Fruit fly (Drosophila melanogaster): ENCODE results near the gene CG11037.

The CG11037 gene

dm6 chr3L:20944180-20944579 lies 17.0 kb downstream of the CG11037 start (continued):
- peak; percentile 29 for TF ChIP-seq nau (GFP tag; optimal IDR thresholded peaks at IDR 0.05)
- peak; percentile 3 for TF ChIP-seq trem (tag; optimal IDR thresholded peaks at IDR 0.05)
- peak; percentile 29 for TF ChIP-seq crc (GFP tag; optimal IDR thresholded peaks at IDR 0.05)
- TF ChIP-seq CG3995 (GFP tag; optimal IDR thresholded peaks at IDR 0.05), result no peak
- no peak for TF ChIP-seq CG32772 (GFP tag; IDR thresholded peaks at IDR 0.05)
- no peak for TF ChIP-seq gsb (GFP tag; IDR thresholded peaks at IDR 0.05)
- no peak for TF ChIP-seq Dbx (GFP tag; IDR thresholded peaks at IDR 0.05)
- no peak for TF ChIP-seq CG12299 (tag; optimal IDR thresholded peaks at IDR 0.05)
- TF ChIP-seq Hr39 (optimal IDR thresholded peaks at IDR 0.05), result no peak
- no peak for TF ChIP-seq ken (GFP tag; IDR thresholded peaks at IDR 0.05)
- peak; percentile 41 for TF ChIP-seq CG4328 (GFP tag; optimal IDR thresholded peaks at IDR 0.05)
- no peak for TF ChIP-seq kah (GFP tag; optimal IDR thresholded peaks at IDR 0.05)
- no peak for TF ChIP-seq CG10366 (GFP tag; IDR thresholded peaks at IDR 0.05)
- no peak for TF ChIP-seq Ets65A (GFP tag)
- no peak for TF ChIP-seq Xbp1 (GFP tag; optimal IDR thresholded peaks at IDR 0.05)
- no peak for TF ChIP-seq CG6654 (GFP tag; optimal IDR thresholded peaks at IDR 0.05)
- TF ChIP-seq CHES-1-like (GFP tag; optimal IDR thresholded peaks at IDR 0.05), result peak; percentile 8
- peak; percentile 12 for TF ChIP-seq CG9609 (GFP tag; optimal IDR thresholded peaks at IDR 0.05)
- no peak for TF ChIP-seq CTCF (GFP tag; optimal IDR thresholded peaks at IDR 0.05)
- peak; percentile 29 for TF ChIP-seq grn (GFP tag; optimal IDR thresholded peaks at IDR 0.05)
- TF ChIP-seq so (GFP tag; IDR thresholded peaks at IDR 0.05), result peak; percentile 51; the same call in 1 of the 3 replicates
- no peak for TF ChIP-seq chn (GFP tag; optimal IDR thresholded peaks at IDR 0.05)
- peak; percentile 29; the same call in 1 of the 2 replicates for TF ChIP-seq HLH3B (GFP tag; IDR thresholded peaks at IDR 0.05)
- no peak for TF ChIP-seq scrt (GFP tag; optimal IDR thresholded peaks at IDR 0.05)
- TF ChIP-seq bab2 (GFP tag; optimal IDR thresholded peaks at IDR 0.05), result peak; percentile 53
- peak; percentile 6 for TF ChIP-seq CG8388 (GFP tag; optimal IDR thresholded peaks at IDR 0.05)
- TF ChIP-seq CG11093 (GFP tag; IDR thresholded peaks at IDR 0.05), result no peak
- TF ChIP-seq CG13894 (tag; optimal IDR thresholded peaks at IDR 0.05), result no peak
- TF ChIP-seq tio (GFP tag; optimal IDR thresholded peaks at IDR 0.05), result no peak
- no peak for TF ChIP-seq cato (GFP tag; optimal IDR thresholded peaks at IDR 0.05; ENCODE audit: borderline replicate concordance)
- peak in 1 of 2 experiments; percentile 42 for TF ChIP-seq Hr51 (GFP tag; optimal IDR thresholded peaks at IDR 0.05)
- peak; percentile 17; the same call in 1 of the 2 replicates for TF ChIP-seq CG10959 (GFP tag; IDR thresholded peaks at IDR 0.05)
- no peak for TF ChIP-seq al (GFP tag; IDR thresholded peaks at IDR 0.05)
- TF ChIP-seq Blimp-1 (GFP tag; optimal IDR thresholded peaks at IDR 0.05), result peak; percentile 4
- peak; percentile 8 for TF ChIP-seq lab (GFP tag; optimal IDR thresholded peaks at IDR 0.05)
- no peak for TF ChIP-seq Ravus (GFP tag; IDR thresholded peaks at IDR 0.05)
- TF ChIP-seq lov (optimal IDR thresholded peaks at IDR 0.05), result no peak
- TF ChIP-seq lov (GFP tag; IDR thresholded peaks at IDR 0.05), result peak; percentile 71; the same call in 2 of the 3 replicates
- TF ChIP-seq CG16779 (GFP tag; IDR thresholded peaks at IDR 0.05), result no peak
- TF ChIP-seq CG1024 (GFP tag; IDR thresholded peaks at IDR 0.05), result no peak
- TF ChIP-seq CG13296 (GFP tag; optimal IDR thresholded peaks at IDR 0.05), result no peak
- peak; percentile 54 for TF ChIP-seq CG17568 (GFP tag; optimal IDR thresholded peaks at IDR 0.05)
- TF ChIP-seq CG11247 (GFP tag; IDR thresholded peaks at IDR 0.05), result no peak
- TF ChIP-seq CG31365 (tag; optimal IDR thresholded peaks at IDR 0.05), result peak; percentile 9
- no peak for TF ChIP-seq Meics (GFP tag; optimal IDR thresholded peaks at IDR 0.05)
- no peak for TF ChIP-seq pita (GFP tag; optimal IDR thresholded peaks at IDR 0.05)
- no peak for TF ChIP-seq CG18476 (GFP tag; optimal IDR thresholded peaks at IDR 0.05)
- no peak for TF ChIP-seq CG10462 (GFP tag; optimal IDR thresholded peaks at IDR 0.05)
- no peak for TF ChIP-seq fru (optimal IDR thresholded peaks at IDR 0.05)
- peak; percentile 26 for TF ChIP-seq Camta (GFP tag; optimal IDR thresholded peaks at IDR 0.05)
- TF ChIP-seq CG13424 (tag; optimal IDR thresholded peaks at IDR 0.05), result peak; percentile 18
- no peak for TF ChIP-seq CG10565 (GFP tag; optimal IDR thresholded peaks at IDR 0.05)
- no peak for TF ChIP-seq Gsc (GFP tag; IDR thresholded peaks at IDR 0.05)
- peak; percentile 29 for TF ChIP-seq CG17186 (GFP tag; optimal IDR thresholded peaks at IDR 0.05)
